In genomic region chr2L:3705438-3705921, dm6 we compare ENCODE assay signal across 3 fruit fly cellular contexts.
TF ChIP-seq lines count a peak whose summit lies in the region.

Gene CG31778, minus strand, starts transcription at chr2L:3705488.

TF ChIP-seq in whole organism, embryonic, 481 proteins besides CTCF, POLR2A, EP300 and RAD21 (continued from another document and continues in another):
- peak; percentile 26 for TF ChIP-seq lab (GFP tag; optimal IDR thresholded peaks at IDR 0.05; lab: Kevin White, UChicago)
- TF ChIP-seq ase (GFP tag; IDR thresholded peaks at IDR 0.05; lab: Robert Waterston, UW), result no peak
- no peak for TF ChIP-seq CG2712 (tag; optimal IDR thresholded peaks at IDR 0.05; lab: Kevin White, UChicago)
- no peak for TF ChIP-seq eyg (GFP tag; optimal IDR thresholded peaks at IDR 0.05; lab: Kevin White, UChicago)
- no peak for TF ChIP-seq CG12219 (GFP tag; optimal IDR thresholded peaks at IDR 0.05; lab: Kevin White, UChicago)
- peak; percentile 47; the same call in 1 of the 2 replicates for TF ChIP-seq Adf1 (GFP tag; IDR thresholded peaks at IDR 0.05; lab: Robert Waterston, UW)
- no peak for TF ChIP-seq unpg (GFP tag; optimal IDR thresholded peaks at IDR 0.05; lab: Kevin White, UChicago)
- no peak for TF ChIP-seq pum (GFP tag; optimal IDR thresholded peaks at IDR 0.05; lab: Kevin White, UChicago)
- no peak for TF ChIP-seq vfl (GFP tag; optimal IDR thresholded peaks at IDR 0.05; lab: Kevin White, UChicago)
- TF ChIP-seq CG2678 (tag; optimal IDR thresholded peaks at IDR 0.05; lab: Kevin White, UChicago), result peak; percentile 41
- TF ChIP-seq corto (GFP tag; optimal IDR thresholded peaks at IDR 0.05; lab: Kevin White, UChicago), result peak; percentile 49
- TF ChIP-seq CG8290 (GFP tag; optimal IDR thresholded peaks at IDR 0.05; lab: Kevin White, UChicago), result no peak
- peak in 1 of 2 experiments; percentile 36 for TF ChIP-seq CG8290 (tag; optimal IDR thresholded peaks at IDR 0.05; lab: Kevin White, UChicago)
- TF ChIP-seq CG2202 (tag; optimal IDR thresholded peaks at IDR 0.05; lab: Kevin White, UChicago), result no peak
- peak; percentile 25 for TF ChIP-seq cwo (GFP tag; optimal IDR thresholded peaks at IDR 0.05; lab: Kevin White, UChicago)
- TF ChIP-seq gem (tag; optimal IDR thresholded peaks at IDR 0.05; lab: Kevin White, UChicago), result peak; percentile 46
- TF ChIP-seq grau (tag; optimal IDR thresholded peaks at IDR 0.05; lab: Kevin White, UChicago), result no peak
- 0 out of 3 replicates have a peak, but pooled peaks have one; percentile 43 for TF ChIP-seq CG11695 (GFP tag; IDR thresholded peaks at IDR 0.05; lab: Robert Waterston, UW)
- TF ChIP-seq CG12104 (GFP tag; optimal IDR thresholded peaks at IDR 0.05; lab: Kevin White, UChicago), result no peak
- TF ChIP-seq Drgx (GFP tag; IDR thresholded peaks at IDR 0.05; lab: Robert Waterston, UW), result peak; percentile 71
- TF ChIP-seq Stat92E (GFP tag; optimal IDR thresholded peaks at IDR 0.05; lab: Kevin White, UChicago), result no peak
- peak in 1 of 2 experiments; percentile 4 for TF ChIP-seq Hr51 (GFP tag; optimal IDR thresholded peaks at IDR 0.05; lab: Kevin White, UChicago)
- no peak for TF ChIP-seq ind (GFP tag; optimal IDR thresholded peaks at IDR 0.05; lab: Kevin White, UChicago)
- TF ChIP-seq TFAM (GFP tag; optimal IDR thresholded peaks at IDR 0.05; lab: Kevin White, UChicago), result no peak
- peak; percentile 72 for TF ChIP-seq Med (GFP tag; lab: Kevin White, UChicago)
- no peak for TF ChIP-seq CG9727 (GFP tag; optimal IDR thresholded peaks at IDR 0.05; lab: Kevin White, UChicago)
- peak; percentile 0 for TF ChIP-seq CG10543 (GFP tag; optimal IDR thresholded peaks at IDR 0.05; lab: Kevin White, UChicago)
- TF ChIP-seq sob (GFP tag; IDR thresholded peaks at IDR 0.05; lab: Robert Waterston, UW), result 0 out of 2 replicates have a peak, but pooled peaks have one; percentile 15
- peak; percentile 5 for TF ChIP-seq CG15514 (GFP tag; optimal IDR thresholded peaks at IDR 0.05; lab: Kevin White, UChicago)
- no peak for TF ChIP-seq prd (optimal IDR thresholded peaks at IDR 0.05; lab: Kevin White, UChicago)
- 0 out of 3 replicates have a peak, but pooled peaks have one; percentile 11 for TF ChIP-seq prd (GFP tag; IDR thresholded peaks at IDR 0.05; lab: Robert Waterston, UW)
- no peak for TF ChIP-seq dan (GFP tag; IDR thresholded peaks at IDR 0.05; lab: Robert Waterston, UW)
- no peak for TF ChIP-seq CG11723 (GFP tag; optimal IDR thresholded peaks at IDR 0.05; lab: Kevin White, UChicago)
- TF ChIP-seq Fer1 (GFP tag; optimal IDR thresholded peaks at IDR 0.05; lab: Kevin White, UChicago), result peak; percentile 22
- TF ChIP-seq CoRest (tag; optimal IDR thresholded peaks at IDR 0.05; lab: Kevin White, UChicago), result no peak
- no peak for TF ChIP-seq CG18476 (GFP tag; optimal IDR thresholded peaks at IDR 0.05; lab: Kevin White, UChicago)
- TF ChIP-seq CG17328 (GFP tag; IDR thresholded peaks at IDR 0.05; lab: Robert Waterston, UW), result no peak
- no peak for TF ChIP-seq tx (GFP tag; optimal IDR thresholded peaks at IDR 0.05; lab: Kevin White, UChicago)
- no peak for TF ChIP-seq bowl (GFP tag; IDR thresholded peaks at IDR 0.05; lab: Robert Waterston, UW)
- peak; percentile 59 for TF ChIP-seq row (GFP tag; IDR thresholded peaks at IDR 0.05; lab: Robert Waterston, UW)
- TF ChIP-seq CG8765 (GFP tag; IDR thresholded peaks at IDR 0.05; lab: Robert Waterston, UW), result no peak
- TF ChIP-seq Hmr (GFP tag; optimal IDR thresholded peaks at IDR 0.05; lab: Kevin White, UChicago), result peak; percentile 12
- TF ChIP-seq D19B (GFP tag; optimal IDR thresholded peaks at IDR 0.05; lab: Kevin White, UChicago), result no peak
- peak; percentile 35; the same call in 1 of the 2 replicates for TF ChIP-seq Ptx1 (GFP tag; IDR thresholded peaks at IDR 0.05; lab: Robert Waterston, UW)
- TF ChIP-seq seq (GFP tag; IDR thresholded peaks at IDR 0.05; lab: Robert Waterston, UW), result no peak

TF ChIP-seq in whole organism, prepupa, 60 proteins besides CTCF, POLR2A, EP300 and RAD21 (continued from another document):
- peak; percentile 57 for TF ChIP-seq CG10631 (GFP tag; optimal IDR thresholded peaks at IDR 0.05; lab: Kevin White, UChicago)
- peak; percentile 73 for TF ChIP-seq achi (GFP tag; optimal IDR thresholded peaks at IDR 0.05; lab: Kevin White, UChicago)
- TF ChIP-seq Ets96B (tag; optimal IDR thresholded peaks at IDR 0.05; lab: Kevin White, UChicago), result peak; percentile 79
- peak; percentile 97 for TF ChIP-seq svp (GFP tag; lab: Kevin White, UChicago)
- peak; percentile 58 for TF ChIP-seq Sox15 (GFP tag; optimal IDR thresholded peaks at IDR 0.05; lab: Kevin White, UChicago)
- TF ChIP-seq esn (GFP tag; optimal IDR thresholded peaks at IDR 0.05; lab: Kevin White, UChicago), result peak; percentile 93
- peak; percentile 85 for TF ChIP-seq Smox (GFP tag; optimal IDR thresholded peaks at IDR 0.05; lab: Kevin White, UChicago)
- TF ChIP-seq CG6276 (GFP tag; optimal IDR thresholded peaks at IDR 0.05; lab: Kevin White, UChicago), result peak; percentile 61
- TF ChIP-seq CG3032 (tag; optimal IDR thresholded peaks at IDR 0.05; lab: Kevin White, UChicago), result peak; percentile 73
- TF ChIP-seq salr (GFP tag; optimal IDR thresholded peaks at IDR 0.05; lab: Kevin White, UChicago), result peak; percentile 32 to 49
- TF ChIP-seq acj6 (GFP tag; optimal IDR thresholded peaks at IDR 0.05; lab: Kevin White, UChicago), result peak; percentile 76
- peak; percentile 75 for TF ChIP-seq CG1621 (tag; optimal IDR thresholded peaks at IDR 0.05; lab: Kevin White, UChicago)
- peak; percentile 46 for TF ChIP-seq CG8319 (GFP tag; optimal IDR thresholded peaks at IDR 0.05; lab: Kevin White, UChicago)
- peak; percentile 31 to 53 for TF ChIP-seq ss (GFP tag; optimal IDR thresholded peaks at IDR 0.05; lab: Kevin White, UChicago)
- TF ChIP-seq CG8119 (GFP tag; IDR thresholded peaks at IDR 0.05; lab: Robert Waterston, UW), result peak; percentile 67
- peak; percentile 82 for TF ChIP-seq cyc (GFP tag; optimal IDR thresholded peaks at IDR 0.05; lab: Kevin White, UChicago)
- TF ChIP-seq dac (GFP tag; optimal IDR thresholded peaks at IDR 0.05; lab: Kevin White, UChicago), result no peak
- TF ChIP-seq lz (GFP tag; optimal IDR thresholded peaks at IDR 0.05; lab: Kevin White, UChicago), result peak; percentile 88
- peak; percentile 94 for TF ChIP-seq Eip78C (GFP tag; lab: Kevin White, UChicago)
- peak; percentile 86 for TF ChIP-seq Met (GFP tag; optimal IDR thresholded peaks at IDR 0.05; lab: Kevin White, UChicago)
- no peak for TF ChIP-seq Eip93F (GFP tag; optimal IDR thresholded peaks at IDR 0.05; lab: Kevin White, UChicago)
- peak; percentile 62 for TF ChIP-seq CG16779 (tag; optimal IDR thresholded peaks at IDR 0.05; lab: Kevin White, UChicago)
- TF ChIP-seq Lpt (GFP tag; optimal IDR thresholded peaks at IDR 0.05; lab: Kevin White, UChicago), result peak; percentile 20
- TF ChIP-seq Hr39 (GFP tag; optimal IDR thresholded peaks at IDR 0.05; lab: Kevin White, UChicago), result peak; percentile 89
- peak; percentile 46 for TF ChIP-seq fd59A (GFP tag; optimal IDR thresholded peaks at IDR 0.05; lab: Kevin White, UChicago)
- TF ChIP-seq CG6792 (GFP tag; optimal IDR thresholded peaks at IDR 0.05; lab: Kevin White, UChicago), result peak; percentile 79
- peak; percentile 62 for TF ChIP-seq Hr4 (GFP tag; optimal IDR thresholded peaks at IDR 0.05; lab: Kevin White, UChicago)
- TF ChIP-seq dsx (GFP tag; optimal IDR thresholded peaks at IDR 0.05; lab: Kevin White, UChicago; ENCODE audit: poor library complexity, severe bottlenecking), result peak; percentile 60
- TF ChIP-seq fkh (GFP tag; optimal IDR thresholded peaks at IDR 0.05; lab: Kevin White, UChicago), result no peak
- peak; percentile 77 for TF ChIP-seq CG15336 (GFP tag; IDR thresholded peaks at IDR 0.05; lab: Robert Waterston, UW)
- peak; percentile 65 for TF ChIP-seq CG11294 (GFP tag; IDR thresholded peaks at IDR 0.05; lab: Robert Waterston, UW)
- TF ChIP-seq Hr38 (GFP tag; optimal IDR thresholded peaks at IDR 0.05; lab: Kevin White, UChicago), result no peak
- TF ChIP-seq Eip75B (GFP tag; optimal IDR thresholded peaks at IDR 0.05; lab: Kevin White, UChicago), result peak; percentile 77
- TF ChIP-seq CG3919 (GFP tag; optimal IDR thresholded peaks at IDR 0.05; lab: Kevin White, UChicago), result peak; percentile 73
- peak; percentile 67 for TF ChIP-seq Blimp-1 (GFP tag; optimal IDR thresholded peaks at IDR 0.05; lab: Kevin White, UChicago)
- peak; percentile 76 for TF ChIP-seq Ets21C (GFP tag; optimal IDR thresholded peaks at IDR 0.05; lab: Kevin White, UChicago)
- peak; percentile 60 for TF ChIP-seq CG11902 (GFP tag; optimal IDR thresholded peaks at IDR 0.05; lab: Kevin White, UChicago)
- TF ChIP-seq CG7368 (GFP tag; optimal IDR thresholded peaks at IDR 0.05; lab: Kevin White, UChicago), result peak; percentile 68
- peak; percentile 48 for TF ChIP-seq CG11762 (GFP tag; optimal IDR thresholded peaks at IDR 0.05; lab: Kevin White, UChicago; ENCODE audit: insufficient read depth)
- TF ChIP-seq CG9139 (GFP tag; optimal IDR thresholded peaks at IDR 0.05; lab: Kevin White, UChicago), result no peak
- TF ChIP-seq topi (GFP tag; optimal IDR thresholded peaks at IDR 0.05; lab: Kevin White, UChicago), result peak; percentile 84

TF ChIP-seq in whole organism, wandering third instar larva, 38 proteins besides CTCF, POLR2A, EP300 and RAD21 (continued from another document):
- peak; percentile 62 for TF ChIP-seq dmrt93B (GFP tag; optimal IDR thresholded peaks at IDR 0.05; lab: Kevin White, UChicago)
- no peak for TF ChIP-seq Hr78 (GFP tag; optimal IDR thresholded peaks at IDR 0.05; lab: Kevin White, UChicago)
- peak; percentile 90 for TF ChIP-seq Jra (GFP tag; optimal IDR thresholded peaks at IDR 0.05; lab: Kevin White, UChicago)
- peak; percentile 44 for TF ChIP-seq tai (GFP tag; optimal IDR thresholded peaks at IDR 0.05; lab: Kevin White, UChicago)
- TF ChIP-seq Myc (optimal IDR thresholded peaks at IDR 0.05; lab: Kevin White, UChicago), result no peak
- no peak for TF ChIP-seq N (GFP tag; optimal IDR thresholded peaks at IDR 0.05; lab: Kevin White, UChicago)
- TF ChIP-seq HLH106 (tag; optimal IDR thresholded peaks at IDR 0.05; lab: Kevin White, UChicago), result peak; percentile 87
- no peak for TF ChIP-seq Dif (GFP tag; optimal IDR thresholded peaks at IDR 0.05; lab: Kevin White, UChicago; ENCODE audit: partially characterized antibody)
- no peak for TF ChIP-seq usp (GFP tag; optimal IDR thresholded peaks at IDR 0.05; lab: Kevin White, UChicago)
- TF ChIP-seq Hnf4 (GFP tag; optimal IDR thresholded peaks at IDR 0.05; lab: Kevin White, UChicago), result peak; percentile 84
- peak; percentile 90 for TF ChIP-seq OdsH (GFP tag; optimal IDR thresholded peaks at IDR 0.05; lab: Kevin White, UChicago)
- TF ChIP-seq GATAd (GFP tag; optimal IDR thresholded peaks at IDR 0.05; lab: Kevin White, UChicago), result peak; percentile 42
- peak; percentile 81 for TF ChIP-seq psq (GFP tag; optimal IDR thresholded peaks at IDR 0.05; lab: Kevin White, UChicago)
- TF ChIP-seq lola (GFP tag; optimal IDR thresholded peaks at IDR 0.05; lab: Kevin White, UChicago), result no peak
- TF ChIP-seq Hr83 (GFP tag; optimal IDR thresholded peaks at IDR 0.05; lab: Kevin White, UChicago; ENCODE audit: poor library complexity, severe bottlenecking), result no peak
TF ChIP-seq in whole organism, wandering third instar larva: peak in this region for 23.
